Fruit fly (Drosophila melanogaster): Measurements from ENCODE around the gene Npc2c.

DNA sequence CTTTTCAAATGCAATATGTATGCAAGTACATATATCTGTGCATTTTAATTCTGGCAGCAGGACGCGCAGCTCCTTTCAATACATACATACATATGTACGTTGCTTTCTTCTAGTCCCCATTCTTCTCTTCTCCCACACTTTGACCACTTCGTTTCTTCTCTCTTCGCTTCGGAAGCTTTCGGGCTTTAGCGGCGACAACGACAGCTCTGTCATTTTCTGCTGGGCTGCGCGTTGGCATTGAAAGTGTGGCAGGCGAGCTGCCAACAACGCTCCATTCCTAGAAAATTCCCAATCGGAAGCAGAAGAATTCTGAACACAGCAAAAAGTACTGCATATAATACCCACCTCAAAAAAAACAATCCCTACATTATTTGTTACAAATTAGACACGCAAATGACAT lies 23.0 kb downstream of the Npc2c start:
- TF ChIP-seq Neu2 (GFP tag; optimal IDR thresholded peaks at IDR 0.05; ENCODE audit: borderline replicate concordance) (no peak), Six4 (GFP tag; optimal IDR thresholded peaks at IDR 0.05) (no peak), klu (GFP tag; IDR thresholded peaks at IDR 0.05) (no peak), NK7.1 (GFP tag; optimal IDR thresholded peaks at IDR 0.05) (no peak), CG10979 (tag; optimal IDR thresholded peaks at IDR 0.05) (no peak)

Measured in whole organism, embryonic.